Fruit fly (Drosophila melanogaster) whole organism, embryonic: ENCODE results near the gene CG17329.
A peak's percentile ranks its signal among the peaks of the same experiment; 100 is the strongest.

ENCODE experiments used
- B-H1 ChIP-seq: fragments of 200-800 bp; sonication (Bioruptor generic); IDR thresholded peaks from 3 replicates; pipeline ENCODE4 v1.3.6; 2022; ENCODE audit warnings: missing biosample characterization, missing genetic modification characterization
- Bdp1 ChIP-seq: fragments of 200-800 bp; sonication (Bioruptor generic); optimal IDR thresholded peaks from 3 replicates; lab custom pipeline; 2016; ENCODE audit warnings: missing biosample characterization, missing genetic modification characterization
- Bgb ChIP-seq: fragments of 200-800 bp; sonication (Bioruptor generic); IDR thresholded peaks from 2 replicates; pipeline ENCODE4 v1.3.6; 2022; ENCODE audit warnings: missing biosample characterization, missing genetic modification characterization; ENCODE audit not compliant: partially characterized antibody
- CG10267 ChIP-seq: fragments of 200-800 bp; sonication (Bioruptor generic); optimal IDR thresholded peaks from 2 replicates; lab custom pipeline; 2018; ENCODE audit warnings: missing biosample characterization, mild to moderate bottlenecking, missing genetic modification characterization, moderate library complexity
- CG10654 ChIP-seq: fragments of 200-800 bp; sonication (Bioruptor generic); optimal IDR thresholded peaks from 2 replicates; lab custom pipeline; 2016; ENCODE audit warnings: missing biosample characterization, missing genetic modification characterization
- CG11085 ChIP-seq: fragments of 200-800 bp; sonication (Bioruptor generic); IDR thresholded peaks from 2 replicates; pipeline ENCODE4 v1.3.6; 2022; ENCODE audit warnings: missing biosample characterization, missing genetic modification characterization
- CG11093 ChIP-seq: fragments of 200-800 bp; sonication (Bioruptor generic); IDR thresholded peaks from 3 replicates; pipeline ENCODE4 v1.3.6; 2022; ENCODE audit warnings: missing biosample characterization, missing genetic modification characterization
- CG11723 ChIP-seq: fragments of 200-800 bp; sonication (Bioruptor generic); optimal IDR thresholded peaks from 2 replicates; lab custom pipeline; 2017; ENCODE audit warnings: missing biosample characterization, mild to moderate bottlenecking, missing genetic modification characterization
- CG13624 ChIP-seq: fragments of 200-800 bp; sonication (Bioruptor generic); optimal IDR thresholded peaks from 2 replicates; lab custom pipeline; 2016; ENCODE audit warnings: missing biosample characterization, missing genetic modification characterization
- CG14014 ChIP-seq: fragments of 200-800 bp; sonication (Bioruptor generic); IDR thresholded peaks from 2 replicates; pipeline ENCODE4 v1.3.6; 2022; ENCODE audit warnings: missing biosample characterization, missing genetic modification characterization
- CG16863 ChIP-seq: fragments of 200-800 bp; sonication (Bioruptor generic); optimal IDR thresholded peaks from 3 replicates; lab custom pipeline; 2016; ENCODE audit warnings: missing biosample characterization, missing genetic modification characterization
- CG17186 ChIP-seq: fragments of 200-800 bp; sonication (Bioruptor generic); optimal IDR thresholded peaks from 3 replicates; lab custom pipeline; 2017; ENCODE audit warnings: missing biosample characterization, missing genetic modification reagents, missing genetic modification characterization
- CG17385 ChIP-seq: fragments of 200-800 bp; sonication (Bioruptor generic); optimal IDR thresholded peaks from 3 replicates; lab custom pipeline; 2018; ENCODE audit warnings: missing biosample characterization, mild to moderate bottlenecking, missing genetic modification characterization
- CG18011 ChIP-seq: fragments of 200-800 bp; sonication (Bioruptor generic); optimal IDR thresholded peaks from 2 replicates; lab custom pipeline; 2017; ENCODE audit warnings: missing biosample characterization, missing genetic modification characterization, mild to moderate bottlenecking, moderate library complexity, missing genotype
- CG3281 ChIP-seq: fragments of 200-800 bp; sonication (Bioruptor generic); optimal IDR thresholded peaks from 3 replicates; lab custom pipeline; 2017; ENCODE audit warnings: missing biosample characterization, mild to moderate bottlenecking, missing genetic modification characterization
- CG4707 ChIP-seq: fragments of 200-800 bp; sonication (Bioruptor generic); optimal IDR thresholded peaks from 2 replicates; lab custom pipeline; 2018; ENCODE audit warnings: missing biosample characterization, mild to moderate bottlenecking, missing genetic modification characterization, moderate library complexity
- CG5953 ChIP-seq: fragments of 200-800 bp; sonication (Bioruptor generic); IDR thresholded peaks from 2 replicates; pipeline ENCODE4 v1.3.6; 2022; ENCODE audit warnings: missing biosample characterization, missing genetic modification characterization
- CG7357 ChIP-seq: fragments of 200-800 bp; sonication (Bioruptor generic); IDR thresholded peaks from 3 replicates; pipeline ENCODE4 v1.3.6; 2022; ENCODE audit warnings: missing biosample characterization, missing genetic modification characterization
- CG7372 ChIP-seq: fragments of 200-800 bp; sonication (Bioruptor generic); IDR thresholded peaks from 2 replicates; pipeline ENCODE4 v1.3.6; 2022; ENCODE audit warnings: missing biosample characterization, missing genetic modification characterization
- CG7745 ChIP-seq: fragments of 200-800 bp; sonication (Bioruptor generic); optimal IDR thresholded peaks from 2 replicates; lab custom pipeline; 2018; ENCODE audit warnings: missing biosample characterization, mild to moderate bottlenecking, missing genetic modification characterization, moderate library complexity
- CG7839 ChIP-seq: fragments of 200-800 bp; sonication (Bioruptor generic); optimal IDR thresholded peaks from 3 replicates; lab custom pipeline; 2018; ENCODE audit warnings: missing biosample characterization, mild to moderate bottlenecking, missing genetic modification characterization, moderate library complexity
- CG7987 ChIP-seq: fragments of 200-800 bp; sonication (Bioruptor generic); optimal IDR thresholded peaks from 2 replicates; lab custom pipeline; 2018; ENCODE audit warnings: missing biosample characterization, mild to moderate bottlenecking, missing genetic modification characterization, moderate library complexity
- CG9609 ChIP-seq: fragments of 200-800 bp; sonication (Bioruptor generic); optimal IDR thresholded peaks from 3 replicates; lab custom pipeline; 2016; ENCODE audit warnings: missing biosample characterization, missing genetic modification characterization
- CG9727 ChIP-seq: fragments of 200-800 bp; sonication (Bioruptor generic); optimal IDR thresholded peaks from 3 replicates; lab custom pipeline; 2017; ENCODE audit warnings: missing biosample characterization, mild to moderate bottlenecking, missing genetic modification characterization
- CG9876 ChIP-seq: fragments of 200-800 bp; sonication (Bioruptor generic); optimal IDR thresholded peaks from 2 replicates; lab custom pipeline; 2016; ENCODE audit warnings: missing biosample characterization, missing genetic modification characterization
- Dek ChIP-seq: fragments of 200-800 bp; sonication (Bioruptor generic); optimal IDR thresholded peaks from 3 replicates; lab custom pipeline; 2019; ENCODE audit warnings: missing biosample characterization, mild to moderate bottlenecking, missing genetic modification characterization, moderate library complexity
- Dip3 ChIP-seq: fragments of 200-800 bp; sonication (Bioruptor generic); optimal IDR thresholded peaks from 3 replicates; lab custom pipeline; 2016; ENCODE audit warnings: missing biosample characterization, missing genetic modification characterization
- Doc3 ChIP-seq: fragments of 200-800 bp; sonication (Bioruptor generic); IDR thresholded peaks from 3 replicates; pipeline ENCODE4 v1.3.6; 2022; ENCODE audit warnings: missing biosample characterization, missing genetic modification characterization; ENCODE audit not compliant: partially characterized antibody
- Hmx ChIP-seq: fragments of 200-800 bp; sonication (Bioruptor generic); optimal IDR thresholded peaks from 2 replicates; lab custom pipeline; 2016; ENCODE audit warnings: missing biosample characterization, missing genetic modification characterization
- Rx ChIP-seq: fragments of 200-800 bp; sonication (Bioruptor generic); IDR thresholded peaks from 2 replicates; pipeline ENCODE4 v1.3.6; 2022; ENCODE audit warnings: missing biosample characterization, missing genetic modification characterization
- al ChIP-seq: fragments of 200-800 bp; sonication (Bioruptor generic); IDR thresholded peaks from 2 replicates; pipeline ENCODE4 v1.3.6; 2022; ENCODE audit warnings: missing biosample characterization, missing genetic modification characterization
- aop ChIP-seq: fragments of 200-800 bp; sonication (Bioruptor generic); IDR thresholded peaks from 2 replicates; pipeline ENCODE4 v1.3.6; 2022; ENCODE audit warnings: missing biosample characterization, missing genetic modification characterization
- ap ChIP-seq: fragments of 200-800 bp; sonication (Bioruptor generic); IDR thresholded peaks from 2 replicates; pipeline ENCODE4 v1.3.6; 2022; ENCODE audit warnings: missing biosample characterization, missing genetic modification characterization
- btn ChIP-seq: fragments of 200-800 bp; sonication (Bioruptor generic); optimal IDR thresholded peaks from 2 replicates; lab custom pipeline; 2016; ENCODE audit warnings: missing biosample characterization, missing genetic modification characterization
- dmrt99B ChIP-seq: fragments of 200-800 bp; sonication (Bioruptor generic); optimal IDR thresholded peaks from 2 replicates; lab custom pipeline; 2018; ENCODE audit warnings: missing biosample characterization, mild to moderate bottlenecking, missing genetic modification characterization, moderate library complexity
- fd3F ChIP-seq: fragments of 200-800 bp; sonication (Bioruptor generic); optimal IDR thresholded peaks from 2 replicates; lab custom pipeline; 2018; ENCODE audit warnings: missing biosample characterization, mild to moderate bottlenecking, missing genetic modification characterization, moderate library complexity
- gce ChIP-seq: fragments of 200-800 bp; sonication (Bioruptor generic); IDR thresholded peaks from 3 replicates; pipeline ENCODE4 v1.3.6; 2022; ENCODE audit warnings: missing biosample characterization, missing genetic modification characterization
- h ChIP-seq: fragments of >200 bp; optimal IDR thresholded peaks from 2 replicates; lab custom pipeline; 2017
- her ChIP-seq: fragments of 200-800 bp; sonication (Bioruptor generic); optimal IDR thresholded peaks from 2 replicates; lab custom pipeline; 2016; ENCODE audit warnings: missing biosample characterization, missing genetic modification characterization
- hth ChIP-seq: fragments of >200 bp; optimal IDR thresholded peaks from 2 replicates; lab custom pipeline; 2017; ENCODE audit warnings: inconsistent platforms
- kah ChIP-seq: fragments of 200-800 bp; sonication (Bioruptor generic); optimal IDR thresholded peaks from 2 replicates; lab custom pipeline; 2018; ENCODE audit warnings: missing biosample characterization, mild to moderate bottlenecking, missing genetic modification characterization
- luna ChIP-seq: fragments of 200-800 bp; sonication (Bioruptor generic); optimal IDR thresholded peaks from 2 replicates; lab custom pipeline; 2016; ENCODE audit warnings: missing biosample characterization, missing genetic modification characterization
- mirr ChIP-seq: fragments of 200-800 bp; sonication (Bioruptor generic); optimal IDR thresholded peaks from 3 replicates; lab custom pipeline; 2018; ENCODE audit warnings: missing biosample characterization, mild to moderate bottlenecking, missing genetic modification characterization
- p53 ChIP-seq: fragments of 200-800 bp; sonication (Bioruptor generic); optimal IDR thresholded peaks from 2 replicates; lab custom pipeline; 2016; ENCODE audit warnings: missing biosample characterization, missing genetic modification characterization
- pfk ChIP-seq: fragments of 200-800 bp; sonication (Bioruptor generic); optimal IDR thresholded peaks from 2 replicates; lab custom pipeline; 2018; ENCODE audit warnings: missing biosample characterization, mild to moderate bottlenecking, missing genetic modification characterization, moderate library complexity
- pnt ChIP-seq: fragments of 200-800 bp; sonication (Bioruptor generic); optimal IDR thresholded peaks from 3 replicates; lab custom pipeline; 2016; ENCODE audit warnings: missing biosample characterization, missing genetic modification characterization
- salm ChIP-seq: fragments of 200-800 bp; sonication (Bioruptor generic); optimal IDR thresholded peaks from 2 replicates; lab custom pipeline; 2018; ENCODE audit warnings: missing biosample characterization, mild to moderate bottlenecking, missing genetic modification characterization
- sens ChIP-seq: fragments of 200-800 bp; sonication (Bioruptor generic); peaks from one replicate; lab custom pipeline; 2016; ENCODE audit warnings: missing biosample characterization, missing genetic modification characterization
- sr ChIP-seq: fragments of 200-800 bp; sonication (Bioruptor generic); IDR thresholded peaks from 3 replicates; pipeline ENCODE4 v1.3.6; 2022; ENCODE audit warnings: missing biosample characterization, missing genetic modification characterization
- tin ChIP-seq: fragments of 200-800 bp; sonication (Bioruptor generic); optimal IDR thresholded peaks from 3 replicates; lab custom pipeline; 2016; ENCODE audit warnings: missing biosample characterization, missing genetic modification characterization
- trh ChIP-seq: fragments of 200-800 bp; sonication (Bioruptor generic); optimal IDR thresholded peaks from 2 replicates; lab custom pipeline; 2016; ENCODE audit warnings: missing biosample characterization, missing genetic modification characterization
- wor ChIP-seq: fragments of 200-800 bp; sonication (Bioruptor generic); IDR thresholded peaks from 2 replicates; pipeline ENCODE4 v1.3.6; 2022; ENCODE audit warnings: missing biosample characterization, missing genetic modification characterization

The CG17329 gene

dm6 chr2L:16329102-16329520 lies 38.0 kb downstream of the CG17329 start, which contains the start of gene mRpL4 (continued):
- TF ChIP-seq CG9876 (GFP tag; lab: Kevin White, UChicago) (peak; percentile 74), CG9727 (GFP tag; lab: Kevin White, UChicago) (peak; percentile 51), CG17385 (GFP tag; lab: Kevin White, UChicago) (peak; percentile 40), CG5953 (GFP tag; lab: Robert Waterston, UW) (peak; percentile 51; the same call in 1 of the 2 replicates), CG13624 (GFP tag; lab: Kevin White, UChicago) (peak; percentile 69), CG7839 (no peak), Bdp1 (GFP tag; lab: Kevin White, UChicago) (peak; percentile 62), CG7372 (GFP tag; lab: Robert Waterston, UW) (no peak; the same call in 1 of the 2 replicates), sens (GFP tag; lab: Kevin White, UChicago) (peak; percentile 96), her (GFP tag; lab: Kevin White, UChicago) (peak; percentile 66), CG7745 (tag; lab: Kevin White, UChicago) (no peak), aop (GFP tag; lab: Robert Waterston, UW) (no peak), trh (GFP tag; lab: Kevin White, UChicago) (peak; percentile 54), pnt (peak; percentile 75), CG18011 (GFP tag; lab: Kevin White, UChicago) (peak; percentile 36), CG9609 (peak; percentile 75), mirr (GFP tag; lab: Kevin White, UChicago) (no peak), CG4707 (GFP tag; lab: Kevin White, UChicago) (no peak), CG10654 (GFP tag; lab: Kevin White, UChicago) (peak; percentile 69), sr (no peak), luna (GFP tag; lab: Kevin White, UChicago) (peak; percentile 29), Dek (tag; lab: Kevin White, UChicago) (peak; percentile 62), dmrt99B (tag; lab: Kevin White, UChicago) (no peak), CG11093 (GFP tag; lab: Robert Waterston, UW) (peak; percentile 18; the same call in 1 of the 3 replicates), Rx (peak; percentile 66), CG14014 (GFP tag; lab: Robert Waterston, UW) (peak; percentile 55), Hmx (GFP tag; lab: Kevin White, UChicago) (no peak), hth (lab: Kevin White, UChicago) (no peak), gce (GFP tag; lab: Robert Waterston, UW) (peak; percentile 60; the same call in 2 of the 3 replicates), p53 (GFP tag; lab: Kevin White, UChicago) (peak; percentile 70), btn (GFP tag; lab: Kevin White, UChicago) (no peak), CG11085 (GFP tag; lab: Robert Waterston, UW) (0 out of 2 replicates have a peak, but pooled peaks have one; percentile 18), fd3F (GFP tag; lab: Kevin White, UChicago) (peak; percentile 22), CG10267 (tag; lab: Kevin White, UChicago) (peak; percentile 67), CG7987 (GFP tag; lab: Kevin White, UChicago) (peak; percentile 8), Doc3 (GFP tag; lab: Robert Waterston, UW) (peak; percentile 99), al (no peak; the same call in 1 of the 2 replicates), CG3281 (no peak), CG7357 (GFP tag; lab: Robert Waterston, UW) (no peak), CG17186 (GFP tag; lab: Kevin White, UChicago) (peak; percentile 84), Bgb (GFP tag; lab: Robert Waterston, UW) (peak; percentile 99), wor (no peak), salm (tag; lab: Kevin White, UChicago) (no peak), pfk (GFP tag; lab: Kevin White, UChicago) (no peak), tin (GFP tag; lab: Kevin White, UChicago) (peak; percentile 85), Dip3 (peak; percentile 89), ap (GFP tag; lab: Robert Waterston, UW) (no peak), kah (GFP tag; lab: Kevin White, UChicago) (no peak), h (lab: Kevin White, UChicago) (no peak), CG16863 (GFP tag; lab: Kevin White, UChicago) (peak; percentile 57), B-H1 (peak; percentile 35; the same call in 1 of the 3 replicates), CG11723 (GFP tag; lab: Kevin White, UChicago) (no peak)
